Worm (Caenorhabditis elegans): ENCODE measurements around the gene H35N09.1.
A peak's percentile ranks its signal among the peaks of the same experiment; 100 is the strongest.

- no peak for TF ChIP-seq hlh-30 (tag; optimal IDR thresholded peaks at IDR 0.05; ENCODE audit: insufficient read depth)
- TF ChIP-seq madf-2 (tag; optimal IDR thresholded peaks at IDR 0.05) = no peak
- no peak for TF ChIP-seq hlh-15 (tag; optimal IDR thresholded peaks at IDR 0.05)
- no peak for TF ChIP-seq mec-3 (tag; optimal IDR thresholded peaks at IDR 0.05; ENCODE audit: borderline replicate concordance)
- TF ChIP-seq pros-1 (tag; optimal IDR thresholded peaks at IDR 0.05) = no peak
- TF ChIP-seq ceh-19 (GFP tag; optimal IDR thresholded peaks at IDR 0.05) = peak; percentile 34
- TF ChIP-seq ama-1 (optimal IDR thresholded peaks at IDR 0.05) = no peak
- TF ChIP-seq sox-4 (tag; optimal IDR thresholded peaks at IDR 0.05) = no peak
- TF ChIP-seq lim-6 (tag; optimal IDR thresholded peaks at IDR 0.05) = no peak
Measured at ce11 chrX:8569159-8569558, 36.0 kb upstream of the H35N09.1 start.

All from whole organism, late embryonic.